Worm (Caenorhabditis elegans) whole organism, L2 larva: ENCODE data around the gene str-138.

Source experiments
- F13H6.1 ChIP-seq: sonication (generic microtip); optimal IDR thresholded peaks from 2 replicates; lab custom pipeline; 2016; ENCODE audit warnings: missing genetic modification characterization, missing compliant biosample characterization
- R02D3.7 ChIP-seq: fragments of 150-350 bp; optimal IDR thresholded peaks from 2 replicates; lab custom pipeline; 2014; ENCODE audit warnings: missing biosample characterization, missing genetic modification characterization
- ceh-16 ChIP-seq: fragments of 150-350 bp; optimal IDR thresholded peaks from 2 replicates; lab custom pipeline; 2014; ENCODE audit warnings: missing biosample characterization, missing genetic modification characterization
- ceh-82 ChIP-seq: fragments of 150-350 bp; optimal IDR thresholded peaks from 2 replicates; lab custom pipeline; 2014; ENCODE audit warnings: missing biosample characterization, missing genetic modification characterization
- elt-1 ChIP-seq: fragments of 150-350 bp; optimal IDR thresholded peaks from 2 replicates; lab custom pipeline; 2014; ENCODE audit warnings: missing biosample characterization, missing genetic modification characterization
- mab-5 ChIP-seq: fragments of 150-350 bp; optimal IDR thresholded peaks from 2 replicates; lab custom pipeline; 2014; ENCODE audit warnings: missing biosample characterization, missing genetic modification characterization
- mdl-1 ChIP-seq, 2 experiments: fragments of 150-350 bp in 1 of 2; sonication (generic microtip) in 1 of 2; optimal IDR thresholded peaks; 2 replicates each; lab custom pipeline; 2017; ENCODE audit warnings: missing biosample characterization in 2 of 2, missing genetic modification characterization in 2 of 2
- nhr-77 ChIP-seq: fragments of 150-350 bp; optimal IDR thresholded peaks from 2 replicates; lab custom pipeline; 2014; ENCODE audit warnings: missing biosample characterization, missing genetic modification characterization
- sma-3 ChIP-seq: sonication (generic microtip); optimal IDR thresholded peaks from 2 replicates; lab custom pipeline; 2016; ENCODE audit warnings: missing genetic modification reagents, missing genetic modification characterization, missing compliant biosample characterization
- sma-9 ChIP-seq, 2 experiments: fragments of 150-350 bp in 1 of 2; sonication (generic microtip) in 1 of 2; optimal IDR thresholded peaks; 2 replicates each; lab custom pipeline; 2014 to 2016; ENCODE audit warnings: missing genetic modification characterization in 2 of 2, mild to moderate bottlenecking in 1 of 2, missing biosample characterization in 1 of 2, missing compliant biosample characterization in 1 of 2, missing genetic modification reagents in 1 of 2, moderate library complexity in 1 of 2
- ztf-1 ChIP-seq: fragments of 200-800 bp; sonication (Bioruptor generic); conservative IDR thresholded peaks from 2 replicates; pipeline ENCODE4 v1.3.6; 2022; ENCODE audit warnings: missing genetic modification characterization, missing compliant biosample characterization

The str-138 gene

DNA sequence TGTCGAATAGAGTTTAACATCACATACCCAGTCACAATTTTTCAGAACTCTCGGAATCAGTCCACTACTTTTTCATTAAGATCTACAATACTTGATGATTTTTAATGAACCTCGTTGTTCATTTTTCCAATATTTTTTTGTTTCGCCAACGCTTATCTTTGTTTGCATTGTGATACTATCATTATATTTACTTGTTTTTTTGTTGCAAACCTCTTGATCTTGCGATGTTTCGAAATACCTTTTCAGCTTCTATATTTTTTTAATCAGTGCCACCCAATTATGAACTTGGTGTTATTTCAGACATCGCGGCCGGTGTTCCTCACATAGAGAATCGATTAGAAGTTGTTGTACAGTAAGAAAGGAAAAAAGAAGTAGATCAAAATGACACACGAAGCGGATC lies 50.2 kb downstream of the str-138 start, which contains the start of gene myo-5:
Gene myo-5 (plus strand): TSS at position 301 of the 400 bp plus-strand sequence.
- TF ChIP-seq ceh-16 (tag; lab: Kevin White, UChicago): no peak
- no peak for TF ChIP-seq nhr-77
- TF ChIP-seq R02D3.7: no peak
- no peak for TF ChIP-seq mab-5 (tag; lab: Kevin White, UChicago)
- no peak for TF ChIP-seq ceh-82
- TF ChIP-seq F13H6.1: no peak
- no peak for TF ChIP-seq sma-9 (GFP tag; optimal IDR thresholded peaks at IDR 0.05; lab: Kevin White, UChicago)
- TF ChIP-seq sma-9 (tag; optimal IDR thresholded peaks at IDR 0.05; lab: Kevin White, UChicago): no peak
- no peak for TF ChIP-seq ztf-1 (GFP tag; lab: Robert Waterston, UW)
- TF ChIP-seq sma-3 (GFP tag; lab: Kevin White, UChicago): no peak
- TF ChIP-seq elt-1 (tag; lab: Kevin White, UChicago): no peak
- TF ChIP-seq mdl-1 (tag; optimal IDR thresholded peaks at IDR 0.05; lab: Kevin White, UChicago): no peak
- TF ChIP-seq, all 48 proteins: peak for 0
